Fruit fly (Drosophila melanogaster) whole organism, prepupa: ENCODE results near the gene hkb.

Experiments
- Blimp-1 ChIP-seq: fragments of 200-800 bp; sonication (Bioruptor generic); optimal IDR thresholded peaks from 3 replicates; lab custom pipeline; 2017; ENCODE audit warnings: missing biosample characterization, missing genetic modification characterization, mild to moderate bottlenecking, moderate library complexity, missing genetic modification reagents
- CG16779 ChIP-seq: fragments of 200-800 bp; sonication (Bioruptor generic); optimal IDR thresholded peaks from 3 replicates; lab custom pipeline; 2017; ENCODE audit warnings: missing biosample characterization, mild to moderate bottlenecking, missing genetic modification characterization
- CG3919 ChIP-seq: fragments of 200-800 bp; sonication (Bioruptor generic); optimal IDR thresholded peaks from 3 replicates; lab custom pipeline; 2016; ENCODE audit warnings: missing biosample characterization, missing genetic modification characterization
- CG6854 ChIP-seq: fragments of 200-800 bp; sonication (Bioruptor generic); optimal IDR thresholded peaks from 2 replicates; lab custom pipeline; 2017; ENCODE audit warnings: missing biosample characterization, mild to moderate bottlenecking, missing genetic modification characterization
- CG8632 ChIP-seq: fragments of 200-800 bp; sonication (Bioruptor generic); optimal IDR thresholded peaks from 3 replicates; lab custom pipeline; 2016; ENCODE audit warnings: missing biosample characterization, missing genetic modification characterization
- Hr4 ChIP-seq: fragments of 200-800 bp; sonication (Bioruptor generic); optimal IDR thresholded peaks from 3 replicates; lab custom pipeline; 2016; ENCODE audit warnings: missing biosample characterization, missing genetic modification characterization
- Sox14 ChIP-seq: fragments of 200-800 bp; sonication (Bioruptor generic); optimal IDR thresholded peaks from 3 replicates; lab custom pipeline; 2016; ENCODE audit warnings: missing biosample characterization, missing genetic modification characterization
- fd85E ChIP-seq: fragments of 200-800 bp; sonication (Bioruptor generic); optimal IDR thresholded peaks from 3 replicates; lab custom pipeline; 2016; ENCODE audit warnings: missing biosample characterization, missing genetic modification characterization

DNA sequence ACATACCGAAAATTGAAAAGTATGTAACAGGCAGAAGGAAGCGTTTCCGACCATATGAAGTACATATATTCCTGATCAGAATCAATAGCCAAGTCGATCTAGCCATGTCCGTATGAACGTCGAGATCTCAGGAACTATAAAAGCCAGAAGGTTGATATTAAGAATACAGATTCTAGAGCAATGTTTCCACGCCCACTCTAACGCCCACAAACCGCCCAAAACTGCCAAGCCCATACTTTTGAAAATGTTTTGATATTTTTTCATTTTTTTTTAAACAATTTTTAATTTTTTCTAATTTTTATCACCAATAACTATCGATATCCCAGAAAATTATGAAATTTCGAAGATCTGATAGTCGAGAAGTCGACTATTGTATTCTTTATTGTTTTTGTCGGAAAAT, 15.6 kb upstream of the hkb start:
- no peak for TF ChIP-seq CG8632 (GFP tag; lab: Kevin White, UChicago)
- TF ChIP-seq CG16779 (tag; lab: Kevin White, UChicago), result no peak
- TF ChIP-seq Sox14 (GFP tag; lab: Kevin White, UChicago), result no peak
- no peak for TF ChIP-seq CG6854
- no peak for TF ChIP-seq Hr4 (GFP tag; lab: Kevin White, UChicago)
- TF ChIP-seq fd85E, result no peak
- TF ChIP-seq CG3919, result no peak
- TF ChIP-seq Blimp-1 (GFP tag; lab: Kevin White, UChicago), result no peak
